Fruit fly (Drosophila melanogaster) whole organism, wandering third instar larva: ENCODE measurements around the gene raw.

Experiments
- Abd-B ChIP-seq: fragments of >200 bp; optimal IDR thresholded peaks from 2 replicates; lab custom pipeline; 2017; ENCODE audit warnings: missing biosample characterization, missing genetic modification characterization
- CG32264 ChIP-seq: fragments of 200-800 bp; sonication (Bioruptor generic); optimal IDR thresholded peaks from 2 replicates; lab custom pipeline; 2016; ENCODE audit warnings: missing biosample characterization, missing genetic modification characterization
- CG9705 ChIP-seq: fragments of 200-800 bp; sonication (Bioruptor generic); optimal IDR thresholded peaks from 2 replicates; lab custom pipeline; 2018; ENCODE audit warnings: missing biosample characterization, mild to moderate bottlenecking, missing genetic modification characterization
- CrebA ChIP-seq: fragments of 200-800 bp; sonication (Bioruptor generic); optimal IDR thresholded peaks from 2 replicates; lab custom pipeline; 2016; ENCODE audit warnings: missing biosample characterization, mild to moderate bottlenecking, missing genetic modification characterization, borderline replicate concordance
- Dfd ChIP-seq: fragments of >200 bp; optimal IDR thresholded peaks from 2 replicates; lab custom pipeline; 2017; ENCODE audit warnings: missing biosample characterization, missing genetic modification characterization
- Dif ChIP-seq: fragments of 200-275, 200-300 bp; sonication (Bioruptor generic); optimal IDR thresholded peaks from 2 replicates; lab custom pipeline; 2018; ENCODE audit warnings: missing biosample characterization, missing genetic modification characterization; ENCODE audit not compliant: partially characterized antibody
- GATAd ChIP-seq: sonication (Bioruptor generic); optimal IDR thresholded peaks from 2 replicates; lab custom pipeline; 2016; ENCODE audit warnings: missing biosample characterization, missing genetic modification characterization
- HLH106 ChIP-seq: fragments of 200-800 bp; optimal IDR thresholded peaks from 3 replicates; lab custom pipeline; 2019; ENCODE audit warnings: missing biosample characterization, mild to moderate bottlenecking, missing genetic modification characterization, moderate library complexity
- Hnf4 ChIP-seq: fragments of 200-800 bp; sonication (Bioruptor generic); optimal IDR thresholded peaks from 2 replicates; lab custom pipeline; 2016; ENCODE audit warnings: missing biosample characterization, mild to moderate bottlenecking, missing genetic modification characterization
- Hr78 ChIP-seq: fragments of >200 bp; optimal IDR thresholded peaks from 2 replicates; lab custom pipeline; 2017; ENCODE audit warnings: missing biosample characterization, missing genetic modification characterization
- Hr83 ChIP-seq: fragments of 200-300 bp; sonication (Bioruptor generic); optimal IDR thresholded peaks from 2 replicates; lab custom pipeline; 2016; ENCODE audit warnings: missing biosample characterization, mild to moderate bottlenecking, missing genetic modification characterization, moderate library complexity; ENCODE audit not compliant: poor library complexity, severe bottlenecking
- Jra ChIP-seq: sonication (Bioruptor generic); optimal IDR thresholded peaks from 2 replicates; lab custom pipeline; 2016; ENCODE audit warnings: missing biosample characterization, missing genetic modification characterization
- Mio ChIP-seq: sonication (Bioruptor generic); optimal IDR thresholded peaks from 2 replicates; lab custom pipeline; 2016; ENCODE audit warnings: missing biosample characterization, missing genetic modification characterization
- Myc ChIP-seq: fragments of >200 bp; optimal IDR thresholded peaks from 2 replicates; lab custom pipeline; 2017
- N ChIP-seq: fragments of >200 bp; optimal IDR thresholded peaks from 2 replicates; lab custom pipeline; 2018; ENCODE audit warnings: missing biosample characterization, missing external identifiers, missing genetic modification characterization
- OdsH ChIP-seq: fragments of 200-800 bp; sonication (Bioruptor generic); optimal IDR thresholded peaks from 2 replicates; lab custom pipeline; 2016; ENCODE audit warnings: missing biosample characterization, mild to moderate bottlenecking, missing genetic modification characterization
- Rel ChIP-seq, 2 experiments: fragments of 200-800 bp; sonication (Bioruptor generic) in 1 of 2; optimal IDR thresholded peaks; 2 replicates in 1 of 2; 3 replicates in 1 of 2; lab custom pipeline; 2016 to 2019; ENCODE audit warnings: mild to moderate bottlenecking in 2 of 2, missing biosample characterization in 2 of 2, missing genetic modification characterization in 2 of 2, moderate library complexity in 1 of 2
- Sp1 ChIP-seq: fragments of 200-800 bp; sonication (Bioruptor generic); optimal IDR thresholded peaks from 3 replicates; lab custom pipeline; 2019; ENCODE audit warnings: missing biosample characterization, mild to moderate bottlenecking, missing genetic modification characterization, moderate library complexity
- Vsx2 ChIP-seq: fragments of 200-300, 225-300 bp; sonication (Bioruptor generic); optimal IDR thresholded peaks from 2 replicates; lab custom pipeline; 2018; ENCODE audit warnings: missing biosample characterization, missing genetic modification characterization; ENCODE audit not compliant: partially characterized antibody
- br ChIP-seq: fragments of 200-800 bp; sonication (Bioruptor generic); optimal IDR thresholded peaks from 2 replicates; lab custom pipeline; 2016; ENCODE audit warnings: missing biosample characterization, missing genetic modification characterization
- brk ChIP-seq: fragments of 200-800 bp; sonication (Bioruptor generic); optimal IDR thresholded peaks from 2 replicates; lab custom pipeline; 2016; ENCODE audit warnings: missing biosample characterization, mild to moderate bottlenecking, missing genetic modification characterization
- dl ChIP-seq, 2 experiments: fragments of 175-275, 200-275 bp in 1 of 2; fragments of 200-275 bp in 1 of 2; sonication (Bioruptor generic); optimal IDR thresholded peaks; lab custom pipeline; 2018; ENCODE audit warnings: mild to moderate bottlenecking in 2 of 2, missing biosample characterization in 2 of 2, missing genetic modification characterization in 2 of 2, moderate library complexity in 2 of 2; ENCODE audit not compliant: partially characterized antibody in 2 of 2, insufficient read depth in 1 of 2
- dmrt93B ChIP-seq: fragments of 200-800 bp; sonication (Bioruptor generic); optimal IDR thresholded peaks from 2 replicates; lab custom pipeline; 2018; ENCODE audit warnings: missing biosample characterization, mild to moderate bottlenecking, missing genetic modification characterization
- dsf ChIP-seq: sonication (Bioruptor generic); optimal IDR thresholded peaks from 2 replicates; lab custom pipeline; 2016; ENCODE audit warnings: missing biosample characterization, missing genetic modification characterization, borderline replicate concordance
- ey ChIP-seq: fragments of 200-800 bp; sonication (Bioruptor generic); optimal IDR thresholded peaks from 2 replicates; lab custom pipeline; 2016; ENCODE audit warnings: missing biosample characterization, missing genetic modification characterization
- foxo ChIP-seq, 2 experiments: fragments of 200-800 bp; sonication (Bioruptor generic); optimal IDR thresholded peaks; 2 replicates in 1 of 2; 3 replicates in 1 of 2; lab custom pipeline; 2016 to 2017; ENCODE audit warnings: missing biosample characterization in 2 of 2, missing genetic modification characterization in 2 of 2
- fru ChIP-seq: fragments of 200-800 bp; sonication (Bioruptor generic); optimal IDR thresholded peaks from 3 replicates; lab custom pipeline; 2016; ENCODE audit warnings: missing biosample characterization, mild to moderate bottlenecking, missing genetic modification characterization
- h ChIP-seq: fragments of 200-800 bp; sonication (Bioruptor generic); optimal IDR thresholded peaks from 3 replicates; lab custom pipeline; 2016; ENCODE audit warnings: missing biosample characterization, mild to moderate bottlenecking, missing genetic modification characterization
- jim ChIP-seq: fragments of 175-275, 200-325 bp; sonication (Bioruptor generic); optimal IDR thresholded peaks from 2 replicates; lab custom pipeline; 2016; ENCODE audit warnings: missing biosample characterization, mild to moderate bottlenecking, missing genetic modification characterization
- lola ChIP-seq: fragments of >200 bp; optimal IDR thresholded peaks from 2 replicates; lab custom pipeline; 2017; ENCODE audit warnings: missing biosample characterization, missing genetic modification characterization
- pan ChIP-seq: fragments of >200 bp; optimal IDR thresholded peaks from 2 replicates; lab custom pipeline; 2017
- psq ChIP-seq: fragments of 200-800 bp; sonication (Bioruptor generic); optimal IDR thresholded peaks from 3 replicates; lab custom pipeline; 2017; ENCODE audit warnings: missing biosample characterization, mild to moderate bottlenecking, missing genetic modification characterization, moderate library complexity
- rgr ChIP-seq: fragments of 200-800 bp; sonication (Bioruptor generic); optimal IDR thresholded peaks from 3 replicates; lab custom pipeline; 2016; ENCODE audit warnings: missing biosample characterization, mild to moderate bottlenecking, missing genetic modification characterization
- sage ChIP-seq: fragments of 200-800 bp; sonication (Bioruptor generic); optimal IDR thresholded peaks from 2 replicates; lab custom pipeline; 2016; ENCODE audit warnings: missing biosample characterization, mild to moderate bottlenecking, missing genetic modification characterization
- sv ChIP-seq: fragments of 200-800 bp; sonication (Bioruptor generic); optimal IDR thresholded peaks from 3 replicates; lab custom pipeline; 2016; ENCODE audit warnings: missing biosample characterization, missing genetic modification characterization
- tai ChIP-seq: sonication (Bioruptor generic); optimal IDR thresholded peaks from 2 replicates; lab custom pipeline; 2016; ENCODE audit warnings: missing biosample characterization, missing genetic modification characterization
- usp ChIP-seq: fragments of >200 bp; optimal IDR thresholded peaks from 2 replicates; lab custom pipeline; 2017; ENCODE audit warnings: missing biosample characterization, missing genetic modification characterization
- woc ChIP-seq: sonication (Bioruptor generic); optimal IDR thresholded peaks from 2 replicates; lab custom pipeline; 2016; ENCODE audit warnings: missing biosample characterization, mild to moderate bottlenecking, missing genetic modification characterization

raw gene

dm6 chr2L:8719757-8720156 is 20.7 kb downstream of the raw start:
- TF ChIP-seq h (GFP tag; lab: Kevin White, UChicago) (peak; percentile 30), HLH106 (tag; lab: Kevin White, UChicago) (no peak), OdsH (GFP tag; lab: Kevin White, UChicago) (no peak), psq (GFP tag; lab: Kevin White, UChicago) (no peak), Dfd (GFP tag; lab: Kevin White, UChicago) (no peak), usp (GFP tag; lab: Kevin White, UChicago) (no peak), Sp1 (GFP tag; lab: Kevin White, UChicago) (no peak)

dm6 chr2L:8717618-8718336 is 22.7 kb downstream of the raw start:
- TF ChIP-seq sage = peak; percentile 71
- peak; percentile 79 for TF ChIP-seq ey (GFP tag; lab: Kevin White, UChicago)
- peak; percentile 68 for TF ChIP-seq brk
- TF ChIP-seq jim = no peak
- peak; percentile 92 for TF ChIP-seq OdsH (GFP tag; lab: Kevin White, UChicago)
- TF ChIP-seq N (GFP tag; lab: Kevin White, UChicago) = no peak
- peak; percentile 74 to 93 for TF ChIP-seq dl (GFP tag; optimal IDR thresholded peaks at IDR 0.05; lab: Kevin White, UChicago; ENCODE audit: insufficient read depth in 1 of 2, partially characterized antibody in 2 of 2)
- peak; percentile 97 for TF ChIP-seq Dif (GFP tag; lab: Kevin White, UChicago)
- TF ChIP-seq br (GFP tag; lab: Kevin White, UChicago) = peak; percentile 79
- no peak for TF ChIP-seq pan (lab: Kevin White, UChicago)
- TF ChIP-seq fru (GFP tag; lab: Kevin White, UChicago) = peak; percentile 88
- TF ChIP-seq Mio = no peak
- no peak for TF ChIP-seq lola (GFP tag; lab: Kevin White, UChicago)
- TF ChIP-seq Hr83 (GFP tag; lab: Kevin White, UChicago) = peak; percentile 95
- TF ChIP-seq sv (GFP tag; lab: Kevin White, UChicago) = peak; percentile 86
- TF ChIP-seq Abd-B = no peak
- TF ChIP-seq dsf = peak; percentile 17
- TF ChIP-seq foxo (GFP tag; optimal IDR thresholded peaks at IDR 0.05; lab: Kevin White, UChicago) = peak in 1 of 2 experiments; percentile 92
- TF ChIP-seq usp (GFP tag; lab: Kevin White, UChicago) = no peak
- TF ChIP-seq Dfd (GFP tag; lab: Kevin White, UChicago) = no peak
- TF ChIP-seq GATAd (GFP tag; lab: Kevin White, UChicago) = no peak
- peak; percentile 88 for TF ChIP-seq psq (GFP tag; lab: Kevin White, UChicago)
- TF ChIP-seq Vsx2 (GFP tag; lab: Kevin White, UChicago) = peak; percentile 78
- TF ChIP-seq HLH106 (tag; lab: Kevin White, UChicago) = peak; percentile 90
- peak; percentile 79 for TF ChIP-seq dmrt93B
- TF ChIP-seq Hnf4 (GFP tag; lab: Kevin White, UChicago) = peak; percentile 81
- TF ChIP-seq CG32264 = no peak
- TF ChIP-seq Jra = peak; percentile 95
- TF ChIP-seq Hr78 = no peak
- no peak for TF ChIP-seq Rel (GFP tag; optimal IDR thresholded peaks at IDR 0.05; lab: Kevin White, UChicago)
- peak; percentile 35 for TF ChIP-seq Rel (tag; optimal IDR thresholded peaks at IDR 0.05; lab: Kevin White, UChicago)
- TF ChIP-seq woc = peak; percentile 40
- TF ChIP-seq Myc (lab: Kevin White, UChicago) = no peak
- peak; percentile 0 for TF ChIP-seq tai (GFP tag; lab: Kevin White, UChicago)
- peak; percentile 61 for TF ChIP-seq CrebA (GFP tag; lab: Kevin White, UChicago)
- peak; percentile 88 for TF ChIP-seq h (GFP tag; lab: Kevin White, UChicago)
- TF ChIP-seq CG9705 (GFP tag; lab: Kevin White, UChicago) = peak; percentile 59
- peak; percentile 93 for TF ChIP-seq Sp1 (GFP tag; lab: Kevin White, UChicago)
- TF ChIP-seq rgr (GFP tag; lab: Kevin White, UChicago) = peak; percentile 90
